Fruit fly (Drosophila melanogaster) whole organism, wandering third instar larva: ENCODE results near the gene TotC.

ENCODE experiments used
- CG9705 ChIP-seq: fragments of 200-800 bp; sonication (Bioruptor generic); optimal IDR thresholded peaks from 2 replicates; lab custom pipeline; 2018; ENCODE audit warnings: missing biosample characterization, mild to moderate bottlenecking, missing genetic modification characterization
- CrebA ChIP-seq: fragments of 200-800 bp; sonication (Bioruptor generic); optimal IDR thresholded peaks from 2 replicates; lab custom pipeline; 2016; ENCODE audit warnings: missing biosample characterization, mild to moderate bottlenecking, missing genetic modification characterization, borderline replicate concordance
- OdsH ChIP-seq: fragments of 200-800 bp; sonication (Bioruptor generic); optimal IDR thresholded peaks from 2 replicates; lab custom pipeline; 2016; ENCODE audit warnings: missing biosample characterization, mild to moderate bottlenecking, missing genetic modification characterization
- brk ChIP-seq: fragments of 200-800 bp; sonication (Bioruptor generic); optimal IDR thresholded peaks from 2 replicates; lab custom pipeline; 2016; ENCODE audit warnings: missing biosample characterization, mild to moderate bottlenecking, missing genetic modification characterization
- h ChIP-seq: fragments of 200-800 bp; sonication (Bioruptor generic); optimal IDR thresholded peaks from 3 replicates; lab custom pipeline; 2016; ENCODE audit warnings: missing biosample characterization, mild to moderate bottlenecking, missing genetic modification characterization
- usp ChIP-seq: fragments of >200 bp; optimal IDR thresholded peaks from 2 replicates; lab custom pipeline; 2017; ENCODE audit warnings: missing biosample characterization, missing genetic modification characterization

DNA sequence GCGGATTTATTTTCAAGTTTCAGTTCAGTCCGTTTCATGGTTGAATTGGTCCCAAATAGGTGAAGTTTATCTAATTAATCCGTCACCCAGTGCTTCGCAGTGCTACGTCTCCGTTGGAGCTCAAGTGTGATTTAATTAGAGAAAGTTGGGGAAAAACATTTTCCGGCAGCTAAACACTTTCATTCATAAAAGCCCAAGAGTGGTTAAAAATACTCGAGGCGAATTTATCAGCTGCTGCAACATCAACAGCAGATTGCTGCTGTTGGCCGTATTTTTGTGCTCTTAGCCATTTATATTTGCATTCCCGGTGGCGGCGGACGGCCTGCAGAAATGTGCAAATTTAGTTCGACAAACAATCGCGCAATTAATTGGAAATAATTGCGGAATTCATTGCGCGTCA is 28.9 kb downstream of the TotC start, which contains the start of gene Grik:
- no peak for TF ChIP-seq usp (GFP tag; lab: Kevin White, UChicago)
- TF ChIP-seq CrebA (GFP tag; lab: Kevin White, UChicago), result no peak
- no peak for TF ChIP-seq CG9705 (GFP tag; lab: Kevin White, UChicago)
- TF ChIP-seq OdsH (GFP tag; lab: Kevin White, UChicago), result no peak
- TF ChIP-seq h (GFP tag; lab: Kevin White, UChicago), result no peak
- no peak for TF ChIP-seq brk (GFP tag; lab: Kevin White, UChicago)
